Worm (Caenorhabditis elegans): ENCODE results near the gene scrm-8.

Gene scrm-8

DNA sequence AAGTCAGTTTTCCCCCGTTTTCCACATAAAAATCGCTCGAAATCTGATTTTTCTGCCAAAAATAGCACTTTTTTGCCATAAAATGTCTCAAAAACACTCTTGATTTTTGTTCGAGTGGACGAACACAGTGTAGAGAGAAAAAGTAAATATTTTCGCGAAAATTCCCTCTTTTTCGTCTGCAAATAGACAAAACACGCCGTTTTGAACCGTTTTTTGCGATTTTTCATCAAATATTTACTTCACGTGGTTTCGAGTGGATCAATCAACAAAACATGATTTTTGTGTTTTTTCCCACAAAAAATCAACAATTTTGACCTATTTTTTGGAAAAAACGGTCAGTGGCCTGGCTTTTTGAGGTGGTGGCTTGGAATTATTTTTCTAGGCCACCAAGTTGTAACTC, 44.6 kb downstream of the scrm-8 start:
- TF ChIP-seq ceh-24 (tag; optimal IDR thresholded peaks at IDR 0.05), result no peak
- TF ChIP-seq ceh-6 (GFP tag; optimal IDR thresholded peaks at IDR 0.05), result no peak
- TF ChIP-seq K09A11.1 (tag; optimal IDR thresholded peaks at IDR 0.05; ENCODE audit: insufficient read depth), result no peak
- no peak for TF ChIP-seq hlh-30 (tag; optimal IDR thresholded peaks at IDR 0.05; ENCODE audit: insufficient read depth)
- TF ChIP-seq ceh-34 (tag; optimal IDR thresholded peaks at IDR 0.05), result no peak
- TF ChIP-seq lin-11 (tag; optimal IDR thresholded peaks at IDR 0.05), result no peak
- no peak for TF ChIP-seq npax-4 (tag; optimal IDR thresholded peaks at IDR 0.05)
- no peak for TF ChIP-seq ceh-19 (GFP tag; optimal IDR thresholded peaks at IDR 0.05)

DNA sequence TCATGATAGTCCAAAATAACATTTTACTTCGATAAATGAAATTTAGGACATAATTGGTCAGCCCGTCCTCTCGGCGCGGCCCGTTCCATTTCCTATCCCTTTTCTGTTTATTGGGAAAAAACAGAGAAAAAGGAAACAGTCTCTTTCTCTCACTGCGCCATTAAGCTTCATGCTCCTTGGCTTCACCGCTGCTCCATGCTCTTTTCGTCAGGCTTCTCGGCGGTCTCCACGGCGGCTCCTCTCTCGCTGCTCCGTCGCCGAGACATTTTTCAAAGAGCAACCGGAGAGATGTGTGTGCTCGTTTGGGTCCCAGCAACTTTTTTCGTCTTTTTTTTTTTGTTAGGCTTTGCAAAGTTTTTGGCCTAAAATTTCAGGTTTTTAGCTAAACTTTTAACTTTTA, 46.4 kb downstream of the scrm-8 start:
- no peak for TF ChIP-seq hlh-13 (GFP tag; optimal IDR thresholded peaks at IDR 0.05)
- TF ChIP-seq unc-42 (tag; optimal IDR thresholded peaks at IDR 0.05), result peak; percentile 11

DNA sequence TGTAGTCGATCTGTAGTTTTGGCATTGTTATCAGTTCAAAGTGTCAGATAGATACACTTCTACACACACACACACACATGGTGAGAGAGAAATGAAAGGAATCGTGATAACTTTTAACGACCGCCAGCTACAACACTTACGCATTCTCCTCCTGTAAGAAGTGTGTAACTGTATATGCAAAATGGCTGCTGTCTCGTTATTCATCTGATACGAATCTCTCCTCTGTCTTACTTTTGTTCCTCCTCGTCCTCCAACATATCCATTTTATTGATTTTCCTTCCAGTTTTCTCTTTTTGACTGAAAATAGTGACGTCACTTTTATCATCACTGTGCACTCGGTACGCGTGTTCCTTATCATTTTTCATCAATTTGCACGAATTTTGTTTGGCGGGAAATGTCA, 48.2 kb downstream of the scrm-8 start:
- TF ChIP-seq pros-1 (tag; optimal IDR thresholded peaks at IDR 0.05), result no peak
- TF ChIP-seq elt-2 (tag; optimal IDR thresholded peaks at IDR 0.05), result peak; percentile 59

DNA sequence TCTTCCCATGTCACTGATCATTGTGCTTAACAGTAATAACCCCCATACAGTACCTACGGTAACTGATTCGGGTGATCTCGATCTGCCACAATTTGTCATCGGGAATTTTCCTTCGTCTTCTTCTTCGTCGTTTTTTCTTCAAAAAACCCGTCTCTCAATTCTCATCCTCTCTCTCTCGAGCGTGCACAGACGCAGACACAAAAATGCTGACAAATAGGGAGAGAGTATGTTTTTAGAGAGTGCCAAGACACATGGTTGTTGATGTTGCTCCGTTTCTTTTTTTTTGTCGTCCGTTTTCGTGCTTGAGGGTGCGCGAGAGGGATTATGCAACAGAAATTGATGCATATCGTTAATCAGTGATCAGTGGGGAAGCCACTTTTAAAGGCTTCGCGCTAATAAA, 50.9 kb downstream of the scrm-8 start:
- TF ChIP-seq nhr-232 (tag; optimal IDR thresholded peaks at IDR 0.05) (no peak), nfya-1 (tag; optimal IDR thresholded peaks at IDR 0.05) (peak; percentile 59), sox-2 (GFP tag; IDR thresholded peaks at IDR 0.05) (no peak), pha-2 (tag; optimal IDR thresholded peaks at IDR 0.05) (no peak), ceh-18 (tag; optimal IDR thresholded peaks at IDR 0.05) (peak; percentile 22), dve-1 (tag; optimal IDR thresholded peaks at IDR 0.05) (peak; percentile 63), unc-42 (tag; optimal IDR thresholded peaks at IDR 0.05) (peak; percentile 35), eyg-1 (tag; optimal IDR thresholded peaks at IDR 0.05) (no peak), tbx-2 (tag; optimal IDR thresholded peaks at IDR 0.05) (peak; percentile 35), hlh-13 (GFP tag; optimal IDR thresholded peaks at IDR 0.05) (no peak)

Data from whole organism, late embryonic.